Worm (Caenorhabditis elegans) whole organism, late embryonic: ENCODE data around the gene srh-21.
A peak's percentile ranks its signal among the peaks of the same experiment; 100 is the strongest.

Source experiments
- C38D4.7 ChIP-seq: fragments of 200-800 bp; sonication (Bioruptor generic); optimal IDR thresholded peaks from 2 replicates; lab custom pipeline; 2018; ENCODE audit warnings: mild to moderate bottlenecking, missing genetic modification characterization, moderate library complexity, missing compliant biosample characterization
- F13H6.1 ChIP-seq: sonication (generic microtip); optimal IDR thresholded peaks from 2 replicates; lab custom pipeline; 2016; ENCODE audit warnings: missing genetic modification characterization, missing compliant biosample characterization
- T23F11.4 ChIP-seq: fragments of 200-800 bp; sonication (Bioruptor generic); optimal IDR thresholded peaks from 2 replicates; lab custom pipeline; 2018; ENCODE audit warnings: mild to moderate bottlenecking, missing genetic modification characterization, missing compliant biosample characterization
- Y22D7AL.16 ChIP-seq: sonication (generic microtip); optimal IDR thresholded peaks from 2 replicates; lab custom pipeline; 2016; ENCODE audit warnings: missing genetic modification characterization, missing compliant biosample characterization
- ahr-1 ChIP-seq: sonication (generic microtip); optimal IDR thresholded peaks from 2 replicates; lab custom pipeline; 2016; ENCODE audit warnings: missing genetic modification characterization, missing compliant biosample characterization
- ama-1 ChIP-seq: fragments of 150-350 bp; optimal IDR thresholded peaks from 2 replicates; lab custom pipeline; 2014
- ceh-14 ChIP-seq: sonication (generic microtip); optimal IDR thresholded peaks from 2 replicates; lab custom pipeline; 2016; ENCODE audit warnings: missing genotype, missing genetic modification characterization, missing compliant biosample characterization
- ceh-19 ChIP-seq: fragments of 200-800 bp; sonication (Bioruptor generic); optimal IDR thresholded peaks from 2 replicates; lab custom pipeline; 2018; ENCODE audit warnings: mild to moderate bottlenecking, missing genetic modification characterization, missing compliant biosample characterization
- ceh-2 ChIP-seq: sonication (generic microtip); optimal IDR thresholded peaks from 2 replicates; lab custom pipeline; 2016; ENCODE audit warnings: missing genotype, missing genetic modification characterization, missing compliant biosample characterization
- ceh-22 ChIP-seq: sonication (generic microtip); optimal IDR thresholded peaks from 2 replicates; lab custom pipeline; 2017; ENCODE audit warnings: missing biosample characterization, missing genetic modification characterization
- ceh-24 ChIP-seq: sonication (generic microtip); optimal IDR thresholded peaks from 2 replicates; lab custom pipeline; 2016; ENCODE audit warnings: mild to moderate bottlenecking, missing genetic modification characterization, missing compliant biosample characterization
- ceh-30 ChIP-seq: fragments of 150-350 bp; optimal IDR thresholded peaks from 2 replicates; lab custom pipeline; 2014; ENCODE audit warnings: missing biosample characterization, missing genetic modification characterization
- ceh-31 ChIP-seq: sonication (generic microtip); optimal IDR thresholded peaks from 2 replicates; lab custom pipeline; 2016; ENCODE audit warnings: missing genetic modification characterization, missing compliant biosample characterization
- ceh-34 ChIP-seq: sonication (generic microtip); optimal IDR thresholded peaks from 2 replicates; lab custom pipeline; 2016; ENCODE audit warnings: mild to moderate bottlenecking, missing genetic modification characterization, missing compliant biosample characterization
- ceh-45 ChIP-seq: fragments of 200-800 bp; sonication (Bioruptor generic); IDR thresholded peaks from 2 replicates; pipeline ENCODE4 v1.3.6; 2022; ENCODE audit warnings: missing genetic modification reagents, missing genetic modification characterization, missing compliant biosample characterization
- ceh-48 ChIP-seq: sonication (generic microtip); optimal IDR thresholded peaks from 2 replicates; lab custom pipeline; 2016; ENCODE audit warnings: missing genetic modification characterization, inconsistent platforms, missing compliant biosample characterization
- ceh-6 ChIP-seq: fragments of 200-800 bp; sonication (Bioruptor generic); optimal IDR thresholded peaks from 2 replicates; lab custom pipeline; 2018; ENCODE audit warnings: mild to moderate bottlenecking, missing genetic modification characterization, missing compliant biosample characterization
- ceh-9 ChIP-seq: sonication (generic microtip); optimal IDR thresholded peaks from 2 replicates; lab custom pipeline; 2016; ENCODE audit warnings: mild to moderate bottlenecking, missing genetic modification characterization, inconsistent platforms, missing compliant biosample characterization
- dmd-4 ChIP-seq: sonication (generic microtip); optimal IDR thresholded peaks from 2 replicates; lab custom pipeline; 2016; ENCODE audit warnings: borderline replicate concordance, missing genetic modification characterization, missing compliant biosample characterization
- eyg-1 ChIP-seq: sonication (generic microtip); optimal IDR thresholded peaks from 2 replicates; lab custom pipeline; 2016; ENCODE audit warnings: missing genotype, missing genetic modification characterization, missing compliant biosample characterization
- fkh-10 ChIP-seq: fragments of 150-350 bp; optimal IDR thresholded peaks from 2 replicates; lab custom pipeline; 2014; ENCODE audit warnings: missing biosample characterization, missing genetic modification reagents, missing genetic modification characterization
- fkh-6 ChIP-seq: sonication (generic microtip); optimal IDR thresholded peaks from 2 replicates; lab custom pipeline; 2016; ENCODE audit warnings: missing genetic modification characterization, missing compliant biosample characterization
- gmeb-2 ChIP-seq: sonication (generic microtip); optimal IDR thresholded peaks from 2 replicates; lab custom pipeline; 2016; ENCODE audit warnings: missing genetic modification characterization, inconsistent platforms, missing compliant biosample characterization
- hlh-13 ChIP-seq: fragments of 200-800 bp; sonication (Bioruptor generic); optimal IDR thresholded peaks from 2 replicates; lab custom pipeline; 2018; ENCODE audit warnings: mild to moderate bottlenecking, missing genetic modification characterization, missing compliant biosample characterization
- hlh-15 ChIP-seq: sonication (generic microtip); optimal IDR thresholded peaks from 2 replicates; lab custom pipeline; 2016; ENCODE audit warnings: missing genetic modification characterization, missing compliant biosample characterization
- hlh-30 ChIP-seq: sonication (generic microtip); optimal IDR thresholded peaks from 2 replicates; lab custom pipeline; 2017; ENCODE audit warnings: antibody characterized with exemption, missing genetic modification characterization, missing compliant biosample characterization; ENCODE audit not compliant: insufficient read depth
- hlh-8 ChIP-seq: sonication (generic microtip); optimal IDR thresholded peaks from 2 replicates; lab custom pipeline; 2016; ENCODE audit warnings: missing genotype, missing genetic modification characterization, missing compliant biosample characterization
- lim-6 ChIP-seq: sonication (generic microtip); optimal IDR thresholded peaks from 2 replicates; lab custom pipeline; 2016; ENCODE audit warnings: missing genetic modification characterization, missing compliant biosample characterization
- lin-11 ChIP-seq: fragments of 200-800 bp; sonication (Bioruptor generic); optimal IDR thresholded peaks from 2 replicates; lab custom pipeline; 2018; ENCODE audit warnings: mild to moderate bottlenecking, missing genetic modification characterization, missing compliant biosample characterization
- madf-2 ChIP-seq: sonication (generic microtip); optimal IDR thresholded peaks from 2 replicates; lab custom pipeline; 2017; ENCODE audit warnings: missing genetic modification characterization, missing compliant biosample characterization
- nfya-1 ChIP-seq: sonication (generic microtip); optimal IDR thresholded peaks from 2 replicates; lab custom pipeline; 2017; ENCODE audit warnings: missing genetic modification characterization, mild to moderate bottlenecking, missing compliant biosample characterization, antibody characterized with exemption, moderate library complexity
- nhr-11 ChIP-seq: fragments of 150-350 bp; optimal IDR thresholded peaks from 2 replicates; lab custom pipeline; 2014; ENCODE audit warnings: missing biosample characterization, missing genetic modification characterization
- nhr-232 ChIP-seq: sonication (generic microtip); optimal IDR thresholded peaks from 2 replicates; lab custom pipeline; 2016; ENCODE audit warnings: missing genetic modification characterization, missing compliant biosample characterization
- odd-2 ChIP-seq: sonication (generic microtip); optimal IDR thresholded peaks from 2 replicates; lab custom pipeline; 2017; ENCODE audit warnings: antibody characterized with exemption, mild to moderate bottlenecking, missing genetic modification characterization, missing compliant biosample characterization
- pag-3 ChIP-seq: sonication (generic microtip); optimal IDR thresholded peaks from 2 replicates; lab custom pipeline; 2016; ENCODE audit warnings: missing compliant biosample characterization, missing genetic modification characterization, borderline replicate concordance
- pat-9 ChIP-seq: fragments of 200-800 bp; sonication (Bioruptor generic); optimal IDR thresholded peaks from 2 replicates; lab custom pipeline; 2018; ENCODE audit warnings: mild to moderate bottlenecking, missing genetic modification characterization, moderate library complexity, missing compliant biosample characterization
- pax-1 ChIP-seq: fragments of 150-350 bp; optimal IDR thresholded peaks from 2 replicates; lab custom pipeline; 2014; ENCODE audit warnings: missing biosample characterization, missing genetic modification characterization
- pha-2 ChIP-seq: sonication (generic microtip); optimal IDR thresholded peaks from 2 replicates; lab custom pipeline; 2017; ENCODE audit warnings: mild to moderate bottlenecking, missing genetic modification characterization, missing compliant biosample characterization
- pha-4 ChIP-seq: fragments of 150-350 bp; optimal IDR thresholded peaks from 2 replicates; lab custom pipeline; 2018; ENCODE audit warnings: missing biosample characterization, missing genetic modification reagents, missing genetic modification characterization
- pqm-1 ChIP-seq: sonication (generic microtip); optimal IDR thresholded peaks from 2 replicates; lab custom pipeline; 2016; ENCODE audit warnings: missing genetic modification characterization, missing compliant biosample characterization
- ref-2 ChIP-seq: sonication (generic microtip); optimal IDR thresholded peaks from 2 replicates; lab custom pipeline; 2016; ENCODE audit warnings: missing genetic modification characterization, missing compliant biosample characterization
- rnt-1 ChIP-seq: sonication (generic microtip); optimal IDR thresholded peaks from 2 replicates; lab custom pipeline; 2016; ENCODE audit warnings: missing genetic modification characterization, missing compliant biosample characterization
- sox-4 ChIP-seq: sonication (generic microtip); optimal IDR thresholded peaks from 2 replicates; lab custom pipeline; 2017; ENCODE audit warnings: mild to moderate bottlenecking, missing genetic modification characterization, inconsistent platforms, missing compliant biosample characterization
- syd-9 ChIP-seq: sonication (generic microtip); optimal IDR thresholded peaks from 2 replicates; lab custom pipeline; 2016; ENCODE audit warnings: mild to moderate bottlenecking, missing genetic modification characterization, moderate library complexity, missing compliant biosample characterization
- tbx-2 ChIP-seq: sonication (generic microtip); optimal IDR thresholded peaks from 2 replicates; lab custom pipeline; 2016; ENCODE audit warnings: missing genetic modification characterization, missing compliant biosample characterization
- tbx-7 ChIP-seq: sonication (generic microtip); optimal IDR thresholded peaks from 2 replicates; lab custom pipeline; 2016; ENCODE audit warnings: missing genotype, missing genetic modification characterization, missing compliant biosample characterization
- ttx-3 ChIP-seq: sonication (generic microtip); optimal IDR thresholded peaks from 2 replicates; lab custom pipeline; 2016; ENCODE audit warnings: missing genetic modification reagents, missing genetic modification characterization, missing compliant biosample characterization
- unc-3 ChIP-seq, 2 experiments: fragments of 200-800 bp in 1 of 2; sonication (Bioruptor generic) in 1 of 2; sonication (generic microtip) in 1 of 2; conservative IDR thresholded peaks in 1 of 2; optimal IDR thresholded peaks in 1 of 2; 2 replicates each; pipeline versions ENCODE4 v1.3.6 to Lab custom; 2016 to 2022; ENCODE audit warnings: missing compliant biosample characterization in 2 of 2, missing genetic modification characterization in 2 of 2, missing genetic modification reagents in 1 of 2
- unc-42 ChIP-seq: sonication (generic microtip); optimal IDR thresholded peaks from 2 replicates; lab custom pipeline; 2016; ENCODE audit warnings: missing genotype, missing genetic modification characterization, missing compliant biosample characterization

srh-21 gene

ce11 chrV:4963606-4964005 is 37.1 kb downstream of the srh-21 start:
- TF ChIP-seq ceh-6 (no peak), gmeb-2 (tag; lab: Kevin White, UChicago) (no peak), tbx-2 (tag; lab: Kevin White, UChicago) (no peak), Y22D7AL.16 (tag; lab: Kevin White, UChicago) (no peak), ama-1 (lab: Kevin White, UChicago) (no peak), ceh-45 (GFP tag; lab: Robert Waterston, UW) (no peak), pag-3 (tag; lab: Kevin White, UChicago) (no peak), fkh-10 (GFP tag; lab: Kevin White, UChicago) (no peak), dmd-4 (tag; lab: Kevin White, UChicago) (no peak), eyg-1 (tag; lab: Kevin White, UChicago) (no peak)

- TF ChIP-seq ceh-30 (tag; lab: Kevin White, UChicago) (no peak), fkh-10 (GFP tag; lab: Kevin White, UChicago) (no peak), nhr-11 (no peak), ceh-31 (tag; lab: Kevin White, UChicago) (peak; percentile 57), lim-6 (tag; lab: Kevin White, UChicago) (no peak), pha-4 (tag; lab: Kevin White, UChicago) (no peak), hlh-15 (no peak), eyg-1 (tag; lab: Kevin White, UChicago) (no peak), hlh-8 (tag; lab: Kevin White, UChicago) (no peak), pax-1 (tag; lab: Kevin White, UChicago) (no peak), hlh-13 (no peak), pag-3 (tag; lab: Kevin White, UChicago) (no peak), ceh-22 (tag; lab: Kevin White, UChicago) (no peak), sox-4 (tag; lab: Kevin White, UChicago) (no peak), ceh-24 (tag; lab: Kevin White, UChicago) (no peak), unc-42 (peak; percentile 70), ceh-48 (tag; lab: Kevin White, UChicago) (peak; percentile 51), T23F11.4 (GFP tag; lab: Kevin White, UChicago) (no peak), ceh-14 (tag; lab: Kevin White, UChicago) (no peak), madf-2 (tag; lab: Kevin White, UChicago) (no peak), syd-9 (tag; lab: Kevin White, UChicago) (no peak), ref-2 (tag; lab: Kevin White, UChicago) (peak; percentile 64), ahr-1 (tag; lab: Kevin White, UChicago) (no peak), pat-9 (peak; percentile 21), hlh-30 (tag; lab: Kevin White, UChicago) (peak; percentile 7), C38D4.7 (GFP tag; lab: Kevin White, UChicago) (no peak), Y22D7AL.16 (tag; lab: Kevin White, UChicago) (no peak), ceh-2 (tag; lab: Kevin White, UChicago) (peak; percentile 51), pqm-1 (tag; lab: Kevin White, UChicago) (no peak), ceh-34 (tag; lab: Kevin White, UChicago) (peak; percentile 71), F13H6.1 (no peak), unc-3 (GFP tag; conservative IDR thresholded peaks at IDR 0.05; lab: Robert Waterston, UW) (no peak), unc-3 (tag; optimal IDR thresholded peaks at IDR 0.05; lab: Kevin White, UChicago) (peak; percentile 20), nfya-1 (tag; lab: Kevin White, UChicago) (peak; percentile 65), pha-2 (tag; lab: Kevin White, UChicago) (peak; percentile 13), ceh-9 (tag; lab: Kevin White, UChicago) (no peak), fkh-6 (peak; percentile 16), lin-11 (tag; lab: Kevin White, UChicago) (no peak), gmeb-2 (tag; lab: Kevin White, UChicago) (no peak), ttx-3 (tag; lab: Kevin White, UChicago) (no peak), odd-2 (no peak), ceh-6 (no peak), rnt-1 (tag; lab: Kevin White, UChicago) (peak; percentile 34), ceh-19 (GFP tag; lab: Kevin White, UChicago) (peak; percentile 60), tbx-7 (tag; lab: Kevin White, UChicago) (no peak), nhr-232 (tag; lab: Kevin White, UChicago) (no peak)
Observed at ce11 chrV:4964020-4964635, 37.7 kb downstream of the srh-21 start.
